Worm (Caenorhabditis elegans): Measurements from ENCODE around the gene tbb-1.
A peak's percentile ranks its signal among the peaks of the same experiment; 100 is the strongest.

tbb-1 gene

ce11 chrIII:10742382-10742860, at the start of gene tbb-1, which contains the start of gene rib-2:
tbb-1 (minus strand) TSS chrIII:10742432.
rib-2 (plus strand) TSS chrIII:10742810.
- TF ChIP-seq tbx-11 (GFP tag; IDR thresholded peaks at IDR 0.05) (no peak), flt-1 (GFP tag; IDR thresholded peaks at IDR 0.05) (no peak), aly-1 (tag; optimal IDR thresholded peaks at IDR 0.05) (no peak), ceh-36 (tag; optimal IDR thresholded peaks at IDR 0.05) (no peak), ama-1 (optimal IDR thresholded peaks at IDR 0.05) (no peak), ceh-13 (GFP tag; optimal IDR thresholded peaks at IDR 0.05) (no peak), sea-1 (GFP tag; conservative IDR thresholded peaks at IDR 0.05) (no peak)

- TF ChIP-seq B0310.2 (tag; optimal IDR thresholded peaks at IDR 0.05) (no peak), scrt-1 (GFP tag; IDR thresholded peaks at IDR 0.05) (no peak), tbx-37 (GFP tag; conservative IDR thresholded peaks at IDR 0.05) (no peak), hmbx-1 (tag; optimal IDR thresholded peaks at IDR 0.05) (no peak), ama-1 (optimal IDR thresholded peaks at IDR 0.05) (no peak), hmg-4 (GFP tag; optimal IDR thresholded peaks at IDR 0.05) (no peak), aly-1 (tag; optimal IDR thresholded peaks at IDR 0.05) (no peak), flt-1 (GFP tag; IDR thresholded peaks at IDR 0.05) (no peak), hnd-1 (tag; optimal IDR thresholded peaks at IDR 0.05) (no peak), tbx-11 (GFP tag; IDR thresholded peaks at IDR 0.05) (no peak), ceh-13 (GFP tag; optimal IDR thresholded peaks at IDR 0.05) (no peak), ets-7 (tag; optimal IDR thresholded peaks at IDR 0.05) (no peak)
Measured at ce11 chrIII:10791233-10791632, 49.0 kb upstream of the tbb-1 start.

DNA sequence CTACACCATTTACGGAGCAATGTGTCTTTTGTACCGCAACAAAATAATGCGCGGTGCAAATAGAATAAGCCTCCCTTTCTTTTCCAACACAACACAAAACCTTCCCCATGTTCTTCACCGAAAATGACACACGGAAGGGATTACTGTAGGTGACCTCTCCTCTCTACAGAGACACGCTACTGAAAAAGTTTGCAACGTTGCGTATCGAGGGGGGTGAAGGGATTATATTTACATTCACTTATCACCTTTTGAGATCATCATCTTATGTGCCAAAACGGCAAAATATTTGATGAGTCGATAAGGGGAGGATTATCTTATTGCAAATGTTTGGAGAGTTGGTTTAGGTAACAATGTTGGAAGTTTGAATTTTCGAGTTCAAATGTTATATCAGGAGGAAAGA, 40.8 kb upstream of the tbb-1 start:
- TF ChIP-seq ceh-36 (tag; optimal IDR thresholded peaks at IDR 0.05) (peak; percentile 41), scrt-1 (GFP tag; IDR thresholded peaks at IDR 0.05) (no peak)

ce11 chrIII:10781553-10781952, 39.3 kb upstream of the tbb-1 start, which contains the start of gene ptr-19:
ptr-19 (plus strand) TSS chrIII:10781853.
- TF ChIP-seq hmbx-1 (tag; optimal IDR thresholded peaks at IDR 0.05) (no peak), ets-7 (tag; optimal IDR thresholded peaks at IDR 0.05) (no peak), tbx-11 (GFP tag; IDR thresholded peaks at IDR 0.05) (no peak), tra-4 (tag; optimal IDR thresholded peaks at IDR 0.05) (no peak), hnd-1 (tag; optimal IDR thresholded peaks at IDR 0.05) (no peak), ama-1 (optimal IDR thresholded peaks at IDR 0.05) (no peak), flt-1 (GFP tag; IDR thresholded peaks at IDR 0.05) (no peak), scrt-1 (GFP tag; IDR thresholded peaks at IDR 0.05) (no peak), hmg-4 (GFP tag; optimal IDR thresholded peaks at IDR 0.05) (no peak), pes-1 (GFP tag; IDR thresholded peaks at IDR 0.05) (no peak), ceh-13 (GFP tag; optimal IDR thresholded peaks at IDR 0.05) (no peak)

DNA sequence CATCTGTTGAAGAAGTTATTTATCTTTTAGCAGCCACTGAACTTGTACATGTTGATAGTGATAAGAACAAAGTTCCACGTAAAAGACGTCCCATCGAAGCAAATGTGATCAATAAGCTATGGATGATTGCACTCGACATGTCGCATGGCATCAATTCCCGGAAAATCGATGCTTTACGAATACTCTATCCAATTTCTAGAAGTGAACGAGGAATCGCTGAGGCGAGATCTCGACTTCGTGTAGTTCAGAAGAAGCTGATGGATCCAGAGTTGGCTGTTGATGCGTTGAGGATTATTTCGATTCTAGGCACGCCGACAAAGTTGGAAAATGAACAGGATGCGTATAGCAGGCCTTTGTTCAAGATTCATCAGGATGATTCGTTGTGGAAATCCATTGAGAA, 27.5 kb upstream of the tbb-1 start:
- TF ChIP-seq tra-4 (tag; optimal IDR thresholded peaks at IDR 0.05) (no peak), F13C5.2 (tag; optimal IDR thresholded peaks at IDR 0.05) (no peak), hmbx-1 (tag; optimal IDR thresholded peaks at IDR 0.05) (no peak), aly-1 (tag; optimal IDR thresholded peaks at IDR 0.05) (no peak), ama-1 (optimal IDR thresholded peaks at IDR 0.05) (no peak), ceh-13 (GFP tag; optimal IDR thresholded peaks at IDR 0.05) (no peak), pes-1 (GFP tag; IDR thresholded peaks at IDR 0.05) (no peak), ceh-36 (tag; optimal IDR thresholded peaks at IDR 0.05) (no peak), B0310.2 (tag; optimal IDR thresholded peaks at IDR 0.05) (no peak), tbx-11 (GFP tag; IDR thresholded peaks at IDR 0.05) (no peak), tbx-37 (GFP tag; conservative IDR thresholded peaks at IDR 0.05) (no peak), sea-1 (GFP tag; conservative IDR thresholded peaks at IDR 0.05) (no peak)

DNA sequence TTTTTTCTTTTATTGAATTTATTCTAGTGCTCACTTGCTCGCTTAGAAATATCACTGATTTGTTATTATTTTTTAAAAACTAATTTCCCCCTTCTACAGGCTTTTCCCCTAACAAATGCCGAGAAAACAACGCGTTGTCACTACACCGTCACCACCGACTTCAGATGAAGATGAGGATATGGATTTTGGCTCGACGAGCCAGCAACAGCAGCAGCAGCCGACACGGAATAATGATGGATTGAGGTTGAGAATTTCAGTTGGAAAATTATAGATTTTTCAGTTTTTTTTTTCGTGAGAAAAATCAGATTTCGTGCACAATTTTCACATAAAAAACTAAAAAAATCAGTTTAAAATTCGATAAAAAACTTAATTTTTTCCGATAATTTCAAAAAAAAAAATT, 20.8 kb upstream of the tbb-1 start, which contains the start of gene dpy-28:
TSS of gene dpy-28 (plus strand) at position 100 of the 400 bp plus-strand sequence.
- no peak for TF ChIP-seq hmbx-1 (tag; optimal IDR thresholded peaks at IDR 0.05)
- TF ChIP-seq hmg-4 (GFP tag; optimal IDR thresholded peaks at IDR 0.05), result no peak
- TF ChIP-seq aly-1 (tag; optimal IDR thresholded peaks at IDR 0.05), result no peak
- TF ChIP-seq tbx-11 (GFP tag; IDR thresholded peaks at IDR 0.05), result no peak
- no peak for TF ChIP-seq F13C5.2 (tag; optimal IDR thresholded peaks at IDR 0.05)
- no peak for TF ChIP-seq ceh-13 (GFP tag; optimal IDR thresholded peaks at IDR 0.05)
- no peak for TF ChIP-seq tra-4 (tag; optimal IDR thresholded peaks at IDR 0.05)
- no peak for TF ChIP-seq sea-1 (GFP tag; conservative IDR thresholded peaks at IDR 0.05)
- TF ChIP-seq ceh-36 (tag; optimal IDR thresholded peaks at IDR 0.05), result no peak
- TF ChIP-seq tbx-37 (GFP tag; conservative IDR thresholded peaks at IDR 0.05), result no peak
- no peak for TF ChIP-seq ets-7 (tag; optimal IDR thresholded peaks at IDR 0.05)
- no peak for TF ChIP-seq scrt-1 (GFP tag; IDR thresholded peaks at IDR 0.05)
- TF ChIP-seq ama-1 (optimal IDR thresholded peaks at IDR 0.05), result no peak
- no peak for TF ChIP-seq flt-1 (GFP tag; IDR thresholded peaks at IDR 0.05)
- TF ChIP-seq pes-1 (GFP tag; IDR thresholded peaks at IDR 0.05), result no peak
- TF ChIP-seq B0310.2 (tag; optimal IDR thresholded peaks at IDR 0.05), result no peak
- TF ChIP-seq hnd-1 (tag; optimal IDR thresholded peaks at IDR 0.05), result no peak

ce11 chrIII:10759050-10760023, 17.1 kb upstream of the tbb-1 start, which contains the start of gene tasp-1:
tasp-1 (plus strand) TSS chrIII:10759307.
- peak; percentile 74 for TF ChIP-seq hnd-1 (tag; optimal IDR thresholded peaks at IDR 0.05)
- TF ChIP-seq hmbx-1 (tag; optimal IDR thresholded peaks at IDR 0.05), result peak; percentile 75
- peak; percentile 66 for TF ChIP-seq ceh-13 (GFP tag; optimal IDR thresholded peaks at IDR 0.05)
- TF ChIP-seq ets-7 (tag; optimal IDR thresholded peaks at IDR 0.05), result peak; percentile 85
- peak; percentile 98 for TF ChIP-seq hmg-4 (GFP tag; optimal IDR thresholded peaks at IDR 0.05)
- no peak for TF ChIP-seq ama-1 (optimal IDR thresholded peaks at IDR 0.05)
- TF ChIP-seq pes-1 (GFP tag; IDR thresholded peaks at IDR 0.05), result peak; percentile 92
- TF ChIP-seq F13C5.2 (tag; optimal IDR thresholded peaks at IDR 0.05), result peak; percentile 99
- peak; percentile 91 for TF ChIP-seq tbx-11 (GFP tag; IDR thresholded peaks at IDR 0.05)
- peak; percentile 96 for TF ChIP-seq sea-1 (GFP tag; conservative IDR thresholded peaks at IDR 0.05)
- peak; percentile 81 for TF ChIP-seq ceh-36 (tag; optimal IDR thresholded peaks at IDR 0.05)
- TF ChIP-seq flt-1 (GFP tag; IDR thresholded peaks at IDR 0.05), result peak; percentile 93
- peak; percentile 70 for TF ChIP-seq tra-4 (tag; optimal IDR thresholded peaks at IDR 0.05)
- peak; percentile 89 for TF ChIP-seq tbx-37 (GFP tag; conservative IDR thresholded peaks at IDR 0.05)
- peak; percentile 67 for TF ChIP-seq B0310.2 (tag; optimal IDR thresholded peaks at IDR 0.05)
- TF ChIP-seq aly-1 (tag; optimal IDR thresholded peaks at IDR 0.05), result peak; percentile 78
- TF ChIP-seq scrt-1 (GFP tag; IDR thresholded peaks at IDR 0.05), result peak; percentile 85

Data from whole organism, early embryonic.